Worm (Caenorhabditis elegans): ENCODE data around the gene col-133.

DNA sequence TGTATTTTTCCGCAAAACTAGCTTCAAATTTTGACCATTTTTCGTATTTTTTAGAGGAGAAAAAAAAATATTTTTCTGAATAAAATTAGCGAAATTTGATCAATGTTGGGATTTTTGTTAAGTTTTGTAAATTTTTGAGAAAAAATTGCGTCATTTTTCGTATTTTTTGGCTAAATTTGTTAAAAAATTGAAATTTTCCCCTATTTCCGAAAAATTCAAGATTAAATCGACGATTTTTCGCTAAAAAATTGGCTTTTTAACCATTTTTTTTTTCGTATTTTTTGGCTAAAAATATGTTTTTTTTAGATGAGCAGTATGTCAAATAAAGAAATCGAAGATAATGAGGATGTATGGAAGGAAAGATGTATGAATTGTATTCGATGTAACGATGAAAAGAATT is 22.0 kb downstream of the col-133 start, which contains the start of gene cfp-1:
- no peak for TF ChIP-seq fos-1 (tag; optimal IDR thresholded peaks at IDR 0.05)
- no peak for TF ChIP-seq lsy-2 (tag; optimal IDR thresholded peaks at IDR 0.05)
- no peak for TF ChIP-seq nhr-12 (tag; optimal IDR thresholded peaks at IDR 0.05)
- no peak for TF ChIP-seq peb-1 (tag; optimal IDR thresholded peaks at IDR 0.05)
- TF ChIP-seq elt-1 (tag; optimal IDR thresholded peaks at IDR 0.05): no peak
- no peak for TF ChIP-seq lin-39 (tag; optimal IDR thresholded peaks at IDR 0.05)

All from whole organism, L2 larva.